Worm (Caenorhabditis elegans) whole organism, L1 larva: ENCODE data around the gene srg-55.

Experiments used
- C04F5.9 ChIP-seq: sonication (generic microtip); optimal IDR thresholded peaks from 2 replicates; lab custom pipeline; 2016; ENCODE audit warnings: missing genetic modification characterization, missing compliant biosample characterization
- C16A3.4 ChIP-seq: fragments of 150-350 bp; optimal IDR thresholded peaks from 2 replicates; lab custom pipeline; 2014; ENCODE audit warnings: missing biosample characterization, missing genetic modification characterization
- F16B12.6 ChIP-seq: fragments of 150-350 bp; optimal IDR thresholded peaks from 2 replicates; lab custom pipeline; 2014; ENCODE audit warnings: missing biosample characterization, missing genetic modification characterization
- aly-2 ChIP-seq: fragments of 150-350 bp; optimal IDR thresholded peaks from 2 replicates; lab custom pipeline; 2014; ENCODE audit warnings: missing biosample characterization, missing genetic modification characterization
- ceh-82 ChIP-seq, 3 experiments: fragments of 150-350 bp in 1 of 3; sonication (generic microtip) in 2 of 3; optimal IDR thresholded peaks; 2 replicates each; lab custom pipeline; 2014 to 2017; ENCODE audit warnings: missing biosample characterization in 3 of 3, missing genetic modification characterization in 3 of 3
- ceh-88 ChIP-seq: fragments of 200-800 bp; sonication (Bioruptor generic); IDR thresholded peaks from 2 replicates; pipeline ENCODE4 v1.3.6; 2022; ENCODE audit warnings: missing genetic modification characterization, missing compliant biosample characterization
- ces-1 ChIP-seq: fragments of 150-350 bp; optimal IDR thresholded peaks from 2 replicates; lab custom pipeline; 2014; ENCODE audit warnings: missing biosample characterization, missing genetic modification reagents, missing genetic modification characterization
- efl-1 ChIP-seq, 4 experiments: fragments of 150-350 bp; optimal IDR thresholded peaks in 3 of 4; peaks in 1 of 4; 1 replicate in 1 of 4; 2 replicates in 3 of 4; lab custom pipeline; 2014; ENCODE audit warnings: missing biosample characterization in 2 of 4, missing genetic modification characterization in 2 of 4, missing genetic modification reagents in 2 of 4
- egl-27 ChIP-seq, 2 experiments: fragments of 150-350 bp in 1 of 2; sonication (generic microtip); optimal IDR thresholded peaks; 3 replicates each; lab custom pipeline; 2017 to 2018; ENCODE audit warnings: missing biosample characterization in 2 of 2, missing genetic modification characterization in 2 of 2, missing genetic modification reagents in 2 of 2
- elt-2 ChIP-seq: sonication (generic microtip); optimal IDR thresholded peaks from 2 replicates; lab custom pipeline; 2016; ENCODE audit warnings: missing genetic modification characterization, mild to moderate bottlenecking, inconsistent platforms, missing compliant biosample characterization, missing genetic modification reagents
- elt-3 ChIP-seq, 6 experiments: fragments of 150-350 bp in 1 of 6; sonication (generic microtip); optimal IDR thresholded peaks; 2 replicates each; lab custom pipeline; 2017 to 2018; ENCODE audit warnings: missing biosample characterization in 6 of 6, missing genetic modification characterization in 6 of 6, inconsistent platforms in 1 of 6
- fkh-10 ChIP-seq: sonication (generic microtip); optimal IDR thresholded peaks from 2 replicates; lab custom pipeline; 2017; ENCODE audit warnings: missing biosample characterization, missing genetic modification reagents, missing genetic modification characterization
- fkh-8 ChIP-seq: sonication (generic microtip); optimal IDR thresholded peaks from 2 replicates; lab custom pipeline; 2016; ENCODE audit warnings: mild to moderate bottlenecking, missing genetic modification characterization, missing compliant biosample characterization
- hlh-17 ChIP-seq: fragments of 200-800 bp; sonication (Bioruptor generic); optimal IDR thresholded peaks from 2 replicates; lab custom pipeline; 2018; ENCODE audit warnings: missing genetic modification characterization, mild to moderate bottlenecking, missing compliant biosample characterization, moderate library complexity, borderline replicate concordance
- hlh-4 ChIP-seq: sonication (generic microtip); optimal IDR thresholded peaks from 2 replicates; lab custom pipeline; 2016; ENCODE audit warnings: mild to moderate bottlenecking, missing genetic modification characterization, missing compliant biosample characterization
- irx-1 ChIP-seq: sonication (generic microtip); optimal IDR thresholded peaks from 2 replicates; lab custom pipeline; 2016; ENCODE audit warnings: missing genetic modification characterization, missing compliant biosample characterization
- jun-1 ChIP-seq: fragments of 150-350 bp; optimal IDR thresholded peaks from 2 replicates; lab custom pipeline; 2014; ENCODE audit warnings: missing biosample characterization, missing genetic modification reagents, missing genetic modification characterization
- lin-13 ChIP-seq: fragments of 150-350 bp; optimal IDR thresholded peaks from 2 replicates; lab custom pipeline; 2014; ENCODE audit warnings: missing biosample characterization, missing genetic modification reagents, missing genetic modification characterization
- lin-14 ChIP-seq: fragments of 200-800 bp; sonication (Bioruptor generic); optimal IDR thresholded peaks from 2 replicates; lab custom pipeline; 2018; ENCODE audit warnings: mild to moderate bottlenecking, missing genetic modification characterization, moderate library complexity, missing compliant biosample characterization
- lin-15B ChIP-seq: fragments of 150-350 bp; sonication (generic microtip); optimal IDR thresholded peaks from 3 replicates; lab custom pipeline; 2014; ENCODE audit warnings: missing biosample characterization, missing genetic modification characterization
- lin-39 ChIP-seq: fragments of 150-350 bp; optimal IDR thresholded peaks from 2 replicates; lab custom pipeline; 2014; ENCODE audit warnings: missing biosample characterization, missing genetic modification reagents, missing genetic modification characterization
- lsy-2 ChIP-seq, 2 experiments: fragments of 150-350 bp; optimal IDR thresholded peaks; 2 replicates each; lab custom pipeline; 2014; ENCODE audit warnings: missing biosample characterization in 2 of 2, missing genetic modification characterization in 2 of 2
- nhr-12 ChIP-seq: sonication (generic microtip); optimal IDR thresholded peaks from 2 replicates; lab custom pipeline; 2017; ENCODE audit warnings: missing biosample characterization, missing genetic modification characterization
- nhr-20 ChIP-seq: sonication (generic microtip); optimal IDR thresholded peaks from 2 replicates; lab custom pipeline; 2016; ENCODE audit warnings: mild to moderate bottlenecking, missing genetic modification characterization, missing compliant biosample characterization
- nhr-237 ChIP-seq: fragments of 150-350 bp; optimal IDR thresholded peaks from 2 replicates; lab custom pipeline; 2014; ENCODE audit warnings: missing biosample characterization, missing genetic modification characterization
- nhr-76 ChIP-seq: sonication (generic microtip); optimal IDR thresholded peaks from 2 replicates; lab custom pipeline; 2017; ENCODE audit warnings: missing biosample characterization, missing genetic modification characterization
- nhr-77 ChIP-seq: fragments of 150-350 bp; optimal IDR thresholded peaks from 2 replicates; lab custom pipeline; 2014; ENCODE audit warnings: missing biosample characterization, missing genetic modification characterization
- nhr-84 ChIP-seq: sonication (generic microtip); optimal IDR thresholded peaks from 2 replicates; lab custom pipeline; 2017; ENCODE audit warnings: missing biosample characterization, missing genetic modification characterization
- nhr-85 ChIP-seq: sonication (generic microtip); peaks from one replicate; lab custom pipeline; 2016; ENCODE audit warnings: missing genetic modification characterization, inconsistent platforms, missing compliant biosample characterization
- pax-3 ChIP-seq: fragments of 200-800 bp; sonication (Bioruptor generic); optimal IDR thresholded peaks from 2 replicates; lab custom pipeline; 2018; ENCODE audit warnings: mild to moderate bottlenecking, missing genetic modification characterization, moderate library complexity, missing compliant biosample characterization
- snu-23 ChIP-seq: sonication (generic microtip); optimal IDR thresholded peaks from 2 replicates; lab custom pipeline; 2016; ENCODE audit warnings: missing genetic modification characterization, missing compliant biosample characterization
- sox-4 ChIP-seq: sonication (generic microtip); optimal IDR thresholded peaks from 2 replicates; lab custom pipeline; 2016; ENCODE audit warnings: missing genetic modification characterization, missing compliant biosample characterization
- swsn-7 ChIP-seq: sonication (generic microtip); optimal IDR thresholded peaks from 2 replicates; lab custom pipeline; 2016; ENCODE audit warnings: missing genetic modification characterization, missing compliant biosample characterization
- unc-130 ChIP-seq: fragments of 150-350 bp; optimal IDR thresholded peaks from 2 replicates; lab custom pipeline; 2017; ENCODE audit warnings: missing biosample characterization, missing genetic modification characterization, inconsistent platforms
- vab-15 ChIP-seq: sonication (generic microtip); optimal IDR thresholded peaks from 2 replicates; lab custom pipeline; 2017; ENCODE audit warnings: missing genotype, mild to moderate bottlenecking, missing genetic modification characterization, missing compliant biosample characterization
- xbp-1 ChIP-seq: sonication (generic microtip); optimal IDR thresholded peaks from 2 replicates; lab custom pipeline; 2016; ENCODE audit warnings: missing genetic modification characterization, missing compliant biosample characterization
- zip-4 ChIP-seq: fragments of 200-800 bp; sonication (Bioruptor generic); optimal IDR thresholded peaks from 2 replicates; lab custom pipeline; 2018; ENCODE audit warnings: mild to moderate bottlenecking, missing genetic modification characterization, moderate library complexity, missing compliant biosample characterization
- ztf-11 ChIP-seq, 2 experiments: sonication (generic microtip); optimal IDR thresholded peaks; 2 replicates each; lab custom pipeline; 2016 to 2017; ENCODE audit warnings: missing genetic modification characterization in 2 of 2, missing biosample characterization in 1 of 2, missing compliant biosample characterization in 1 of 2
- ztf-4 ChIP-seq: fragments of 150-350 bp; optimal IDR thresholded peaks from 2 replicates; lab custom pipeline; 2014; ENCODE audit warnings: missing biosample characterization, missing genetic modification characterization

The srg-55 gene

ce11 chrV:14947022-14947421 is 18.9 kb upstream of the srg-55 start, which contains the start of gene C30G7.4:
Gene C30G7.4, minus strand, starts transcription at chrV:14947122.
- no peak for TF ChIP-seq nhr-12 (tag; lab: Kevin White, UChicago)
- no peak for TF ChIP-seq ces-1 (GFP tag; lab: Kevin White, UChicago)
- TF ChIP-seq C16A3.4, result no peak
- TF ChIP-seq aly-2 (tag; lab: Kevin White, UChicago), result no peak
- no peak for TF ChIP-seq ztf-4 (tag; lab: Kevin White, UChicago)
- no peak for TF ChIP-seq xbp-1 (tag; lab: Kevin White, UChicago)
- TF ChIP-seq lin-13 (GFP tag; lab: Kevin White, UChicago), result no peak
- TF ChIP-seq efl-1 (optimal IDR thresholded peaks at IDR 0.05; lab: Kevin White, UChicago), result no peak
- TF ChIP-seq efl-1 (GFP tag; optimal IDR thresholded peaks at IDR 0.05 in 1 of 2; lab: Kevin White, UChicago), result no peak
- no peak for TF ChIP-seq vab-15 (tag; lab: Kevin White, UChicago)
- no peak for TF ChIP-seq lin-39 (tag; lab: Kevin White, UChicago)
- no peak for TF ChIP-seq zip-4 (GFP tag; lab: Kevin White, UChicago)
- TF ChIP-seq fkh-10 (GFP tag; lab: Kevin White, UChicago), result no peak
- no peak for TF ChIP-seq irx-1 (tag; lab: Kevin White, UChicago)
- no peak for TF ChIP-seq lsy-2 (tag; optimal IDR thresholded peaks at IDR 0.05; lab: Kevin White, UChicago)
- TF ChIP-seq unc-130, result no peak
- no peak for TF ChIP-seq ztf-11 (tag; optimal IDR thresholded peaks at IDR 0.05; lab: Kevin White, UChicago)
- TF ChIP-seq, all 84 proteins: peak for 0

DNA sequence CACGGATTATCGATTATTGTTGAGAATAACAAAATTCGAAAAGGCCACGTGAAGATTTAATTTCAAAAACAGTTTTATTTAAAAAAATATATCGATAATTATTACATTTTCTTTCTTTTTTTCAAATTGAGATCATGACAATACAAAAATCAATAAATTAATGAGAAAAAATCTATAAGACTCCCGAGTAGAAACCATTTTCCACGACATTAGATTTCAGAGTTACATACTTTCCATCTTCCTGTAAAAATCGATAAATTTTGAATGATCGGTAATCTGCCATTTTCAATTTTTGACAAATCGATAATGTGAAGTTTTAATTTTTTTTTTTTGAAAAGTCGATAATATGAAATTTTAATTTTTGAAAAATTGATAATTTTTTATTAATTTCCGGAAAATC is 17.5 kb upstream of the srg-55 start, which contains the start of gene C30G7.3:
TSS of gene C30G7.3 (minus strand) at position 8 of the 400 bp plus-strand sequence.
- no peak for TF ChIP-seq snu-23
- no peak for TF ChIP-seq egl-27 (tag; optimal IDR thresholded peaks at IDR 0.05; lab: Kevin White, UChicago)
- TF ChIP-seq F16B12.6 (tag; lab: Kevin White, UChicago), result no peak
- TF ChIP-seq elt-3 (tag; optimal IDR thresholded peaks at IDR 0.05; lab: Kevin White, UChicago), result no peak
- no peak for TF ChIP-seq C04F5.9 (tag; lab: Kevin White, UChicago)
- TF ChIP-seq jun-1, result no peak
- TF ChIP-seq nhr-85, result no peak
- no peak for TF ChIP-seq elt-2 (tag; lab: Kevin White, UChicago)
- TF ChIP-seq lin-14 (GFP tag; lab: Kevin White, UChicago), result no peak
- TF ChIP-seq pax-3 (tag; lab: Kevin White, UChicago), result no peak
- TF ChIP-seq ceh-88 (GFP tag; lab: Robert Waterston, UW), result no peak

DNA sequence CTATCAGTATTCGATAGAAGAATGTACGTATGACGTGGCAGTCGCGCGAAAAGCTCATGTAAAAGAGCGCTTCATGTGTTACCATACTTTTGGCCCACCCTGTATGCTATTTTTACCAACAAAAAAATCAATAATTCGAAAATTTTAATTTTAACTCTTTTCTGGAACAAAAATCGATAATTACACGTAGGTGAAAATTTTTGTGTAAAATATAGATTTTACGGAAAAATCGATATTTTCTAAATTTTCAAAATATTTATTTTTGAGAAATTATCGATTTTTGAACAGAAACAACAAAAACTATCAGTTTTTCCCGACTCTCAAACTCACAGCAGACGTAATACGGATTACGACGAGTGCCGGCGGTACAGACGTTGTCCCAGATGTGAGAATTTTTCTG is 17.0 kb upstream of the srg-55 start:
- TF ChIP-seq nhr-76, result no peak
- no peak for TF ChIP-seq nhr-20 (tag; lab: Kevin White, UChicago)
- no peak for TF ChIP-seq F16B12.6 (tag; lab: Kevin White, UChicago)
- TF ChIP-seq fkh-8 (tag; lab: Kevin White, UChicago), result no peak
- TF ChIP-seq nhr-237 (tag; lab: Kevin White, UChicago), result no peak
- TF ChIP-seq nhr-84 (tag; lab: Kevin White, UChicago), result no peak
- TF ChIP-seq lin-15B (tag; lab: Kevin White, UChicago), result no peak
- no peak for TF ChIP-seq sox-4 (tag; lab: Kevin White, UChicago)
- TF ChIP-seq swsn-7 (tag; lab: Kevin White, UChicago), result no peak
- TF ChIP-seq hlh-4 (tag; lab: Kevin White, UChicago), result no peak
- no peak for TF ChIP-seq hlh-17 (GFP tag; lab: Kevin White, UChicago)
- no peak for TF ChIP-seq pax-3 (tag; lab: Kevin White, UChicago)
- TF ChIP-seq ceh-82 (tag; optimal IDR thresholded peaks at IDR 0.05; lab: Kevin White, UChicago), result no peak
- TF ChIP-seq nhr-77 (tag; lab: Kevin White, UChicago), result no peak
